Fruit fly (Drosophila melanogaster): ENCODE data around the gene Nemp.
A peak's percentile ranks its signal among the peaks of the same experiment; 100 is the strongest.

Nemp gene

DNA sequence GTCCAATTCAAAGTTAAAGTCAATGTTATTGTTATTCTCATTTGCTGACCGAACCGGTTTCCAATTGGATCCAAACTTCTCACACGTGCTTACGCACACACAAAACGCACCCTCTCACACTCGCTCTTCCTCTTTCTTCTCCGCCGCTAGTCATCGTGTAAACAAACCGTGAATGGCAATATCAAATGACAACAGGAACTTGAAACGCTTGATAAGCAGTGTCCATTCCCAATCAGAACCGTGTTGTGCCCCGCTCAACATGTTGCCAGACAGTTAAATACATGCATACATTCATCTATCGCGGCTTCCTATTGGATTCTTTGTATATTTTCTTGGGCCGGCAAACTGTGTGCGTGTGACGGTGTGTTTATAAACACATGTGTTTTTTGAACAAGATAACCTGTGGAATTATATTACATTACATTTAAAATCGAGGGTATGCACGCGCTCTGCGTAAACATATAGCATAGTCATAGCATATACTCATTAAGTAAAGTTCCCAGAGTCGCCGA, 965 bp upstream of the Nemp start (continued):
- no peak for TF ChIP-seq CG6765 (GFP tag; optimal IDR thresholded peaks at IDR 0.05)
- no peak for TF ChIP-seq CG9609 (GFP tag; optimal IDR thresholded peaks at IDR 0.05)
- no peak for TF ChIP-seq eyg (GFP tag; optimal IDR thresholded peaks at IDR 0.05)
- peak; percentile 51 for TF ChIP-seq CG33557 (GFP tag; optimal IDR thresholded peaks at IDR 0.05)
- TF ChIP-seq Pdp1 (GFP tag; optimal IDR thresholded peaks at IDR 0.05): peak in 1 of 2 experiments; percentile 47
- no peak for TF ChIP-seq Dfd (GFP tag; optimal IDR thresholded peaks at IDR 0.05)
- no peak for TF ChIP-seq CG9727 (GFP tag; optimal IDR thresholded peaks at IDR 0.05)
- TF ChIP-seq corto (GFP tag; optimal IDR thresholded peaks at IDR 0.05): no peak
- no peak for TF ChIP-seq sna (GFP tag; IDR thresholded peaks at IDR 0.05; ENCODE audit: partially characterized antibody)
- TF ChIP-seq gt (GFP tag; IDR thresholded peaks at IDR 0.05): no peak
- TF ChIP-seq Blimp-1 (GFP tag; optimal IDR thresholded peaks at IDR 0.05): peak; percentile 11
- TF ChIP-seq CG12769 (tag; optimal IDR thresholded peaks at IDR 0.05): no peak
- TF ChIP-seq tll (GFP tag; optimal IDR thresholded peaks at IDR 0.05): peak in 1 of 2 experiments; percentile 61
- no peak for TF ChIP-seq eve (GFP tag; optimal IDR thresholded peaks at IDR 0.05)
- no peak for TF ChIP-seq emc (GFP tag; optimal IDR thresholded peaks at IDR 0.05)
- TF ChIP-seq nau (GFP tag; optimal IDR thresholded peaks at IDR 0.05): no peak
- TF ChIP-seq oc (tag; optimal IDR thresholded peaks at IDR 0.05): peak; percentile 41
- TF ChIP-seq stwl (tag; optimal IDR thresholded peaks at IDR 0.05): peak; percentile 12
- no peak for TF ChIP-seq fd3F (GFP tag; optimal IDR thresholded peaks at IDR 0.05)
- no peak for TF ChIP-seq tap (tag; optimal IDR thresholded peaks at IDR 0.05)
- TF ChIP-seq CG2120 (GFP tag; optimal IDR thresholded peaks at IDR 0.05): peak; percentile 23
- TF ChIP-seq vnd (GFP tag; IDR thresholded peaks at IDR 0.05; ENCODE audit: partially characterized antibody): no peak
- no peak for TF ChIP-seq Jarid2 (GFP tag; optimal IDR thresholded peaks at IDR 0.05)
- no peak for TF ChIP-seq Poxn (GFP tag; IDR thresholded peaks at IDR 0.05)
- TF ChIP-seq phol (tag; optimal IDR thresholded peaks at IDR 0.05): no peak
- no peak for TF ChIP-seq ro (GFP tag; IDR thresholded peaks at IDR 0.05)
- peak; percentile 2 for TF ChIP-seq HmgD (GFP tag; optimal IDR thresholded peaks at IDR 0.05)
- no peak for TF ChIP-seq MESR4 (GFP tag; optimal IDR thresholded peaks at IDR 0.05)
- no peak for TF ChIP-seq CG32767 (GFP tag; IDR thresholded peaks at IDR 0.05)
- no peak for TF ChIP-seq ken (GFP tag; IDR thresholded peaks at IDR 0.05)
- TF ChIP-seq MTF-1 (GFP tag; optimal IDR thresholded peaks at IDR 0.05; ENCODE audit: borderline replicate concordance): peak; percentile 41
- TF ChIP-seq CG18599 (GFP tag; optimal IDR thresholded peaks at IDR 0.05): peak; percentile 40
- TF ChIP-seq Hmr (GFP tag; optimal IDR thresholded peaks at IDR 0.05): peak; percentile 11
- peak; percentile 25 for TF ChIP-seq CG8924 (tag; optimal IDR thresholded peaks at IDR 0.05)
- no peak for TF ChIP-seq ham (GFP tag; IDR thresholded peaks at IDR 0.05)
- TF ChIP-seq H2.0 (GFP tag; IDR thresholded peaks at IDR 0.05): no peak
- TF ChIP-seq CG34224 (GFP tag; IDR thresholded peaks at IDR 0.05; ENCODE audit: partially characterized antibody): no peak; the same call in 2 of the 3 replicates
- no peak for TF ChIP-seq knrl (GFP tag; IDR thresholded peaks at IDR 0.05; ENCODE audit: partially characterized antibody)
- peak; percentile 24 for TF ChIP-seq CG6813 (GFP tag; optimal IDR thresholded peaks at IDR 0.05)
- TF ChIP-seq CG9817 (tag; optimal IDR thresholded peaks at IDR 0.05): no peak
- no peak for TF ChIP-seq CG8089 (GFP tag; optimal IDR thresholded peaks at IDR 0.05)
- TF ChIP-seq CG7963 (GFP tag; IDR thresholded peaks at IDR 0.05; ENCODE audit: partially characterized antibody): no peak
- TF ChIP-seq salm (tag; optimal IDR thresholded peaks at IDR 0.05): no peak
- TF ChIP-seq CG9437 (GFP tag; optimal IDR thresholded peaks at IDR 0.05): no peak
- no peak for TF ChIP-seq sisA (GFP tag; IDR thresholded peaks at IDR 0.05)
- no peak for TF ChIP-seq Nf-YA (GFP tag; IDR thresholded peaks at IDR 0.05)
- no peak for TF ChIP-seq CG18011 (GFP tag; optimal IDR thresholded peaks at IDR 0.05)
- no peak for TF ChIP-seq bsh (GFP tag; optimal IDR thresholded peaks at IDR 0.05)
- no peak for TF ChIP-seq dmrt11E (tag; optimal IDR thresholded peaks at IDR 0.05)

Measured in whole organism, embryonic.